Worm (Caenorhabditis elegans) whole organism, L2 larva: Measurements from ENCODE around the gene F59H6.14.
"Not testable (repeated sequence)": the region's sequence is repeated elsewhere in the genome, so short reads cannot be mapped to it uniquely, and the experiment has no call there.

Source experiments
- ama-1 ChIP-seq: fragments of 150-350 bp; optimal IDR thresholded peaks from 2 replicates; lab custom pipeline; 2018; ENCODE audit warnings: inconsistent platforms
- blmp-1 ChIP-seq: sonication (generic microtip); optimal IDR thresholded peaks from 2 replicates; lab custom pipeline; 2017; ENCODE audit warnings: missing genetic modification characterization, mild to moderate bottlenecking, missing compliant biosample characterization, antibody characterized with exemption, moderate library complexity; ENCODE audit not compliant: insufficient read depth
- lin-11 ChIP-seq: fragments of 150-350 bp; sonication (generic microtip); optimal IDR thresholded peaks from 2 replicates; lab custom pipeline; 2014; ENCODE audit warnings: missing biosample characterization, missing genetic modification characterization, inconsistent platforms, mixed read lengths
- lin-13 ChIP-seq: fragments of 150-350 bp; optimal IDR thresholded peaks from 2 replicates; lab custom pipeline; 2014; ENCODE audit warnings: missing biosample characterization, missing genetic modification reagents, missing genetic modification characterization
- mdl-1 ChIP-seq, 2 experiments: fragments of 150-350 bp in 1 of 2; sonication (generic microtip) in 1 of 2; optimal IDR thresholded peaks; 2 replicates each; lab custom pipeline; 2017; ENCODE audit warnings: missing biosample characterization in 2 of 2, missing genetic modification characterization in 2 of 2
- nhr-23 ChIP-seq: fragments of 150-350 bp; optimal IDR thresholded peaks from 2 replicates; lab custom pipeline; 2014; ENCODE audit warnings: missing biosample characterization, missing genetic modification reagents, missing genetic modification characterization
- nhr-237 ChIP-seq: fragments of 150-350 bp; optimal IDR thresholded peaks from 2 replicates; lab custom pipeline; 2014; ENCODE audit warnings: missing biosample characterization, missing genetic modification characterization
- skn-1 ChIP-seq: sonication (generic microtip); optimal IDR thresholded peaks from 2 replicates; lab custom pipeline; 2017; ENCODE audit warnings: missing biosample characterization, missing genetic modification characterization
- snpc-4 ChIP-seq: fragments of 150-350 bp; optimal IDR thresholded peaks from 2 replicates; lab custom pipeline; 2014; ENCODE audit warnings: missing biosample characterization, missing genetic modification characterization

DNA sequence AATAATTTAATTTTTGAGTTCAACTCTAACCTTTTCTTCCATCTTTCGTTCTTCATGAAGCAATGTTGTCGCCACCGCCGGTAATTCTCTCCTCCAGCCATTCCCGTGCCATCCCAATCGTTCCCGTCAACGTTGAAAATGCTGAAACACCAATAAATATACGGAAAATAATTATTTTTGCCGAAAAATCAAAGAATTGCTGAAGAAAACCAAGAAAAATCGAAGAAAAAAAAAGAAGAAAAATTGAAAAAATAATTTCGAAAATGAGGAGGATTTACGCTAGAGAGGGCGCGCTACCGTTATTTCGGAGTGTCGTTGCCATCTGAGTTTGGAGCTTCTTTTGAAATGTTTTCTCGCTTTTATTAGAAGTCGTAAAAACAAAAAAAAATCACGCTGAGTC lies 9.9 kb upstream of the F59H6.14 start, which contains the start of gene cya-2:
- TF ChIP-seq nhr-23 (tag; lab: Kevin White, UChicago); mdl-1 (tag; optimal IDR thresholded peaks at IDR 0.05; lab: Kevin White, UChicago); ama-1 (lab: Kevin White, UChicago); nhr-237 (tag; lab: Kevin White, UChicago); skn-1 (tag; lab: Kevin White, UChicago); lin-11; blmp-1 (tag; lab: Kevin White, UChicago); lin-13 (GFP tag; lab: Kevin White, UChicago); snpc-4 (tag; lab: Kevin White, UChicago): not testable (repeated sequence)
